Fruit fly (Drosophila melanogaster) whole organism, embryonic: ENCODE results near the gene Ns1.

Experiments
- Blimp-1 ChIP-seq: fragments of 200-800 bp; sonication (Bioruptor generic); optimal IDR thresholded peaks from 3 replicates; lab custom pipeline; 2018; ENCODE audit warnings: missing biosample characterization, missing genetic modification characterization, mild to moderate bottlenecking, moderate library complexity, missing genetic modification reagents
- CG10147 ChIP-seq: fragments of 200-800 bp; sonication (Bioruptor generic); optimal IDR thresholded peaks from 2 replicates; lab custom pipeline; 2019; ENCODE audit warnings: missing biosample characterization, mild to moderate bottlenecking, missing genetic modification characterization, moderate library complexity
- CG11456 ChIP-seq: fragments of 200-800 bp; sonication (Bioruptor generic); IDR thresholded peaks from 3 replicates; pipeline ENCODE4 v1.3.6; 2022; ENCODE audit warnings: missing biosample characterization, missing genetic modification characterization
- CG11723 ChIP-seq: fragments of 200-800 bp; sonication (Bioruptor generic); optimal IDR thresholded peaks from 2 replicates; lab custom pipeline; 2017; ENCODE audit warnings: missing biosample characterization, mild to moderate bottlenecking, missing genetic modification characterization
- CG12219 ChIP-seq: fragments of 200-800 bp; sonication (Bioruptor generic); optimal IDR thresholded peaks from 3 replicates; lab custom pipeline; 2018; ENCODE audit warnings: missing biosample characterization, mild to moderate bottlenecking, missing genetic modification characterization
- CG1233 ChIP-seq: fragments of 200-800 bp; sonication (Bioruptor generic); optimal IDR thresholded peaks from 4 replicates; lab custom pipeline; 2018; ENCODE audit warnings: missing biosample characterization, mild to moderate bottlenecking, missing genetic modification characterization
- CG13296 ChIP-seq: fragments of 200-800 bp; sonication (Bioruptor generic); optimal IDR thresholded peaks from 3 replicates; lab custom pipeline; 2018; ENCODE audit warnings: missing biosample characterization, mild to moderate bottlenecking, missing genetic modification characterization
- CG15011 ChIP-seq: fragments of 200-800 bp; sonication (Bioruptor generic); optimal IDR thresholded peaks from 3 replicates; lab custom pipeline; 2018; ENCODE audit warnings: missing biosample characterization, mild to moderate bottlenecking, missing genetic modification characterization
- CG1529 ChIP-seq: fragments of 200-800 bp; sonication (Bioruptor generic); optimal IDR thresholded peaks from 3 replicates; lab custom pipeline; 2018; ENCODE audit warnings: missing biosample characterization, missing genetic modification characterization
- CG15601 ChIP-seq: fragments of 200-800 bp; sonication (Bioruptor generic); optimal IDR thresholded peaks from 3 replicates; lab custom pipeline; 2019; ENCODE audit warnings: missing biosample characterization, mild to moderate bottlenecking, missing genetic modification characterization, moderate library complexity
- CG15696 ChIP-seq: fragments of 200-800 bp; sonication (Bioruptor generic); optimal IDR thresholded peaks from 2 replicates; lab custom pipeline; 2019; ENCODE audit warnings: missing biosample characterization, mild to moderate bottlenecking, missing genetic modification characterization, moderate library complexity
- CG17568 ChIP-seq: fragments of 200-800 bp; sonication (Bioruptor generic); optimal IDR thresholded peaks from 2 replicates; lab custom pipeline; 2018; ENCODE audit warnings: missing biosample characterization, mild to moderate bottlenecking, missing genetic modification characterization, moderate library complexity
- CG18262 ChIP-seq: fragments of 200-800 bp; optimal IDR thresholded peaks from 3 replicates; lab custom pipeline; 2019; ENCODE audit warnings: missing biosample characterization, mild to moderate bottlenecking, missing genetic modification characterization, moderate library complexity
- CG18599 ChIP-seq: fragments of 200-800 bp; sonication (Bioruptor generic); optimal IDR thresholded peaks from 3 replicates; lab custom pipeline; 2017; ENCODE audit warnings: missing biosample characterization, missing genetic modification characterization, mild to moderate bottlenecking, moderate library complexity, missing genetic modification reagents
- CG18619 ChIP-seq: fragments of 200-800 bp; sonication (Bioruptor generic); optimal IDR thresholded peaks from 3 replicates; lab custom pipeline; 2017; ENCODE audit warnings: missing biosample characterization, mild to moderate bottlenecking, missing genetic modification characterization
- CG2712 ChIP-seq: fragments of 200-800 bp; optimal IDR thresholded peaks from 3 replicates; lab custom pipeline; 2019; ENCODE audit warnings: missing biosample characterization, mild to moderate bottlenecking, missing genetic modification characterization, moderate library complexity
- CG2875 ChIP-seq: fragments of 200-800 bp; sonication (Bioruptor generic); optimal IDR thresholded peaks from 2 replicates; lab custom pipeline; 2017; ENCODE audit warnings: missing biosample characterization, mild to moderate bottlenecking, missing genetic modification characterization, missing genetic modification reagents
- CG3407 ChIP-seq: fragments of 200-800 bp; sonication (Bioruptor generic); optimal IDR thresholded peaks from 2 replicates; lab custom pipeline; 2018; ENCODE audit warnings: missing biosample characterization, mild to moderate bottlenecking, missing genetic modification characterization
- CG34376 ChIP-seq: fragments of 200-800 bp; sonication (Bioruptor generic); optimal IDR thresholded peaks from 2 replicates; lab custom pipeline; 2018; ENCODE audit warnings: missing biosample characterization, mild to moderate bottlenecking, missing genetic modification characterization
- CG4328 ChIP-seq: fragments of 200-800 bp; sonication (Bioruptor generic); optimal IDR thresholded peaks from 3 replicates; lab custom pipeline; 2017; ENCODE audit warnings: missing biosample characterization, missing genetic modification reagents, missing genetic modification characterization
- CG6765 ChIP-seq: fragments of 200-800 bp; sonication (Bioruptor generic); optimal IDR thresholded peaks from 3 replicates; lab custom pipeline; 2017; ENCODE audit warnings: missing biosample characterization, mild to moderate bottlenecking, missing genetic modification characterization
- CG6813 ChIP-seq: fragments of 200-800 bp; sonication (Bioruptor generic); optimal IDR thresholded peaks from 2 replicates; lab custom pipeline; 2017; ENCODE audit warnings: missing biosample characterization, missing genetic modification characterization, mild to moderate bottlenecking, moderate library complexity, missing genetic modification reagents
- CG7987 ChIP-seq: fragments of 200-800 bp; sonication (Bioruptor generic); optimal IDR thresholded peaks from 2 replicates; lab custom pipeline; 2018; ENCODE audit warnings: missing biosample characterization, mild to moderate bottlenecking, missing genetic modification characterization, moderate library complexity
- CG9727 ChIP-seq: fragments of 200-800 bp; sonication (Bioruptor generic); optimal IDR thresholded peaks from 3 replicates; lab custom pipeline; 2017; ENCODE audit warnings: missing biosample characterization, mild to moderate bottlenecking, missing genetic modification characterization
- D ChIP-seq, 2 experiments: fragments of 200-800 bp in 1 of 2; fragments of >200 bp in 1 of 2; sonication (Bioruptor generic) in 1 of 2; optimal IDR thresholded peaks; 2 replicates in 1 of 2; 3 replicates in 1 of 2; lab custom pipeline; 2017; ENCODE audit warnings: mild to moderate bottlenecking in 1 of 2, missing biosample characterization in 1 of 2, missing genetic modification characterization in 1 of 2, missing genetic modification reagents in 1 of 2
- E2f2 ChIP-seq: fragments of 200-800 bp; sonication (Bioruptor generic); IDR thresholded peaks from 2 replicates; pipeline ENCODE4 v1.3.6; 2022; ENCODE audit warnings: missing biosample characterization, missing genetic modification characterization
- Eip74EF ChIP-seq, 2 experiments: fragments of 200-800 bp in 1 of 2; fragments of >200 bp in 1 of 2; sonication (Bioruptor generic) in 1 of 2; optimal IDR thresholded peaks; 2 replicates each; lab custom pipeline; 2017 to 2019; ENCODE audit warnings: missing biosample characterization in 2 of 2, missing genetic modification characterization in 2 of 2, mild to moderate bottlenecking in 1 of 2, moderate library complexity in 1 of 2
- Fer1 ChIP-seq: fragments of 200-800 bp; sonication (Bioruptor generic); optimal IDR thresholded peaks from 2 replicates; lab custom pipeline; 2017; ENCODE audit warnings: missing biosample characterization, mild to moderate bottlenecking, missing genetic modification characterization
- al ChIP-seq: fragments of 200-800 bp; sonication (Bioruptor generic); IDR thresholded peaks from 2 replicates; pipeline ENCODE4 v1.3.6; 2022; ENCODE audit warnings: missing biosample characterization, missing genetic modification characterization
- ara ChIP-seq: fragments of 200-800 bp; sonication (Bioruptor generic); IDR thresholded peaks from 2 replicates; pipeline ENCODE4 v1.3.6; 2022; ENCODE audit warnings: missing biosample characterization, missing genetic modification characterization
- chm ChIP-seq: fragments of 200-800 bp; sonication (Bioruptor generic); IDR thresholded peaks from 2 replicates; pipeline ENCODE4 v1.3.6; 2022; ENCODE audit warnings: missing biosample characterization, missing genetic modification characterization
- ci ChIP-seq: fragments of 200-800 bp; sonication (Bioruptor generic); IDR thresholded peaks from 3 replicates; pipeline ENCODE4 v1.3.6; 2022; ENCODE audit warnings: missing biosample characterization, missing genetic modification characterization
- dati ChIP-seq: fragments of 200-800 bp; sonication (Bioruptor generic); IDR thresholded peaks from 2 replicates; pipeline ENCODE4 v1.3.6; 2022; ENCODE audit warnings: missing biosample characterization, missing genetic modification characterization
- exex ChIP-seq: fragments of 200-800 bp; sonication (Bioruptor generic); optimal IDR thresholded peaks from 4 replicates; lab custom pipeline; 2018; ENCODE audit warnings: missing biosample characterization, mild to moderate bottlenecking, missing genetic modification characterization, moderate library complexity
- eyg ChIP-seq: fragments of 200-800 bp; sonication (Bioruptor generic); optimal IDR thresholded peaks from 3 replicates; lab custom pipeline; 2016; ENCODE audit warnings: missing biosample characterization, missing genetic modification characterization
- fd64A ChIP-seq: fragments of 200-800 bp; sonication (Bioruptor generic); optimal IDR thresholded peaks from 3 replicates; lab custom pipeline; 2018; ENCODE audit warnings: missing biosample characterization, mild to moderate bottlenecking, missing genetic modification characterization
- fd96Cb ChIP-seq: fragments of 200-800 bp; sonication (Bioruptor generic); optimal IDR thresholded peaks from 2 replicates; lab custom pipeline; 2018; ENCODE audit warnings: missing biosample characterization, mild to moderate bottlenecking, missing genetic modification characterization, moderate library complexity
- gcm ChIP-seq: fragments of 200-800 bp; sonication (Bioruptor generic); optimal IDR thresholded peaks from 2 replicates; lab custom pipeline; 2019; ENCODE audit warnings: missing biosample characterization, mild to moderate bottlenecking, missing genetic modification characterization, moderate library complexity
- grn ChIP-seq: fragments of 200-800 bp; sonication (Bioruptor generic); optimal IDR thresholded peaks from 3 replicates; lab custom pipeline; 2017; ENCODE audit warnings: missing biosample characterization, missing genetic modification characterization
- lab ChIP-seq: fragments of 200-800 bp; sonication (Bioruptor generic); optimal IDR thresholded peaks from 3 replicates; lab custom pipeline; 2017; ENCODE audit warnings: missing biosample characterization, missing genetic modification characterization, mild to moderate bottlenecking, moderate library complexity, missing genetic modification reagents
- lola ChIP-seq, 3 experiments: fragments of >200 bp in 2 of 3; fragments of 200-800 bp in 1 of 3; sonication (Bioruptor generic) in 1 of 3; optimal IDR thresholded peaks; 2 replicates each; lab custom pipeline; 2017 to 2019; ENCODE audit warnings: missing biosample characterization in 3 of 3, missing genetic modification characterization in 3 of 3, mild to moderate bottlenecking in 1 of 3, moderate library complexity in 1 of 3
- mirr ChIP-seq: fragments of 200-800 bp; sonication (Bioruptor generic); optimal IDR thresholded peaks from 3 replicates; lab custom pipeline; 2018; ENCODE audit warnings: missing biosample characterization, mild to moderate bottlenecking, missing genetic modification characterization
- nau ChIP-seq: fragments of 200-800 bp; sonication (Bioruptor generic); optimal IDR thresholded peaks from 3 replicates; lab custom pipeline; 2017; ENCODE audit warnings: missing biosample characterization, mild to moderate bottlenecking, missing genetic modification characterization, missing genetic modification reagents
- nerfin-1 ChIP-seq: fragments of 200-800 bp; sonication (Bioruptor generic); optimal IDR thresholded peaks from 3 replicates; lab custom pipeline; 2019; ENCODE audit warnings: missing biosample characterization, mild to moderate bottlenecking, missing genetic modification characterization, moderate library complexity
- pzg ChIP-seq: fragments of 200-800 bp; sonication (Bioruptor generic); optimal IDR thresholded peaks from 3 replicates; lab custom pipeline; 2018; ENCODE audit warnings: missing biosample characterization, mild to moderate bottlenecking, missing genetic modification characterization, moderate library complexity
- repo ChIP-seq: fragments of 200-800 bp; sonication (Bioruptor generic); optimal IDR thresholded peaks from 2 replicates; lab custom pipeline; 2016; ENCODE audit warnings: missing biosample characterization, missing genetic modification characterization
- sob ChIP-seq: fragments of 200-800 bp; sonication (Bioruptor generic); IDR thresholded peaks from 2 replicates; pipeline ENCODE4 v1.3.6; 2022; ENCODE audit warnings: missing biosample characterization, missing genetic modification characterization
- sqz ChIP-seq: fragments of 200-800 bp; sonication (Bioruptor generic); optimal IDR thresholded peaks from 3 replicates; lab custom pipeline; 2018; ENCODE audit warnings: missing biosample characterization, mild to moderate bottlenecking, missing genetic modification characterization

Gene Ns1

DNA sequence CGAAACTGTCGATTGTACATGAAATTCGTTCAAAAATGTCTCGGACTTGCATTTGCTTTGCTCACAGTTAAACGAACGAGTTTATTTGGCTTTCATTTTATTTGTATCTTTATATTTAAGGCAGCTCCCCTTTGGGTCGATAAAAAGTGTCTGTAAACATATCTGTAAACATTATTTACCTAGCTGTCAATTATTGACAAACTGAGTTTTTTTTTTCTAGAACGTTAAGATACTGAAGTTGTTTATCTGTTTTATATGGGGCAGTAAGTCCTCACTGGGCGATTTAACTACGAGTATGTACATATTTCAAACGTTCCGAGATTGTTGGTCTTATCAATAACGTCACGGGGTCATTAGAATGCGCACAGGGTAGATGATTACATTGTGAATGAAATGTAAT is 43.2 kb upstream of the Ns1 start (continued):
- TF ChIP-seq D (optimal IDR thresholded peaks at IDR 0.05; lab: Kevin White, UChicago), result no peak
- TF ChIP-seq D (GFP tag; optimal IDR thresholded peaks at IDR 0.05; lab: Kevin White, UChicago), result peak; percentile 1
- peak; percentile 52 for TF ChIP-seq mirr (GFP tag; lab: Kevin White, UChicago)
- TF ChIP-seq CG18262 (tag; lab: Kevin White, UChicago), result no peak
- TF ChIP-seq nau, result peak; percentile 35
- peak in 1 of 3 experiments; percentile 1 for TF ChIP-seq lola (GFP tag; optimal IDR thresholded peaks at IDR 0.05; lab: Kevin White, UChicago)
- no peak for TF ChIP-seq fd64A (GFP tag; lab: Kevin White, UChicago)
- peak; percentile 21 for TF ChIP-seq CG9727 (GFP tag; lab: Kevin White, UChicago)
- peak; percentile 37 for TF ChIP-seq CG2875 (GFP tag; lab: Kevin White, UChicago)
- TF ChIP-seq gcm (GFP tag; lab: Kevin White, UChicago), result peak; percentile 58
- TF ChIP-seq CG6813 (GFP tag; lab: Kevin White, UChicago), result peak; percentile 63
- TF ChIP-seq CG15601 (tag; lab: Kevin White, UChicago), result peak; percentile 62
- peak; percentile 25 for TF ChIP-seq CG11723 (GFP tag; lab: Kevin White, UChicago)
- TF ChIP-seq al, result no peak
- TF ChIP-seq CG11456, result no peak
- TF ChIP-seq ara (GFP tag; lab: Robert Waterston, UW), result no peak
- TF ChIP-seq Eip74EF (GFP tag; optimal IDR thresholded peaks at IDR 0.05; lab: Kevin White, UChicago), result peak in 1 of 2 experiments; percentile 12
- TF ChIP-seq CG1529 (GFP tag; lab: Kevin White, UChicago), result peak; percentile 35
- peak; percentile 48 for TF ChIP-seq exex
- TF ChIP-seq CG18599, result peak; percentile 10
- TF ChIP-seq chm (GFP tag; lab: Robert Waterston, UW), result no peak
- TF ChIP-seq CG15011 (GFP tag; lab: Kevin White, UChicago), result peak; percentile 34
- TF ChIP-seq Fer1 (GFP tag; lab: Kevin White, UChicago), result peak; percentile 58
- TF ChIP-seq CG6765 (GFP tag; lab: Kevin White, UChicago), result peak; percentile 27
- TF ChIP-seq lab (GFP tag; lab: Kevin White, UChicago), result peak; percentile 73
- peak; percentile 37 for TF ChIP-seq CG12219 (GFP tag; lab: Kevin White, UChicago)
- TF ChIP-seq CG1233, result peak; percentile 20
- TF ChIP-seq CG10147 (GFP tag; lab: Kevin White, UChicago), result peak; percentile 35
- peak; percentile 17 for TF ChIP-seq eyg (GFP tag; lab: Kevin White, UChicago)
- TF ChIP-seq ci (GFP tag; lab: Robert Waterston, UW), result no peak
- TF ChIP-seq CG17568, result peak; percentile 63
- TF ChIP-seq sqz (GFP tag; lab: Kevin White, UChicago), result peak; percentile 77
- TF ChIP-seq dati, result no peak
- TF ChIP-seq fd96Cb (tag; lab: Kevin White, UChicago), result no peak
- peak; percentile 31 for TF ChIP-seq CG4328
- TF ChIP-seq CG3407 (GFP tag; lab: Kevin White, UChicago), result peak; percentile 55
- peak; percentile 40 for TF ChIP-seq CG2712 (tag; lab: Kevin White, UChicago)
- no peak for TF ChIP-seq repo (GFP tag; lab: Kevin White, UChicago)
- peak; percentile 4 for TF ChIP-seq CG7987 (GFP tag; lab: Kevin White, UChicago)
- peak; percentile 18 for TF ChIP-seq CG18619
- TF ChIP-seq pzg (GFP tag; lab: Kevin White, UChicago), result no peak
- no peak for TF ChIP-seq sob (GFP tag; lab: Robert Waterston, UW)
- TF ChIP-seq Blimp-1 (GFP tag; lab: Kevin White, UChicago), result peak; percentile 15
- TF ChIP-seq E2f2 (GFP tag; lab: Robert Waterston, UW), result no peak
- peak; percentile 50 for TF ChIP-seq CG15696
- peak; percentile 49 for TF ChIP-seq CG13296
- peak; percentile 25 for TF ChIP-seq nerfin-1 (tag; lab: Kevin White, UChicago)
- TF ChIP-seq grn (GFP tag; lab: Kevin White, UChicago), result peak; percentile 45
- TF ChIP-seq CG34376, result peak; percentile 43
